Worm (Caenorhabditis elegans): ENCODE data around the gene mrp-5.
A peak's percentile ranks its signal among the peaks of the same experiment; 100 is the strongest.

- TF ChIP-seq snpc-4 (tag; optimal IDR thresholded peaks at IDR 0.05) = no peak
- TF ChIP-seq lin-29 (GFP tag; IDR thresholded peaks at IDR 0.05) = no peak
- TF ChIP-seq jun-1 (tag; optimal IDR thresholded peaks at IDR 0.05) = no peak
- peak in 1 of 2 experiments; percentile 79 for TF ChIP-seq unc-62 (GFP tag; optimal IDR thresholded peaks at IDR 0.05 in 1 of 2)
- TF ChIP-seq unc-62 (tag; optimal IDR thresholded peaks at IDR 0.05) = no peak
- no peak for TF ChIP-seq daf-8 (GFP tag; IDR thresholded peaks at IDR 0.05)
- no peak for TF ChIP-seq F10B5.3 (tag; optimal IDR thresholded peaks at IDR 0.05)
- TF ChIP-seq pha-4 (GFP tag; IDR thresholded peaks at IDR 0.05) = no peak
- no peak for TF ChIP-seq pha-4 (tag; optimal IDR thresholded peaks at IDR 0.05)
- TF ChIP-seq lsy-2 (tag; optimal IDR thresholded peaks at IDR 0.05) = no peak
- no peak for TF ChIP-seq daf-12 (tag; optimal IDR thresholded peaks at IDR 0.05)
- TF ChIP-seq fos-1 (tag; optimal IDR thresholded peaks at IDR 0.05) = no peak
- TF ChIP-seq nhr-237 (tag; optimal IDR thresholded peaks at IDR 0.05) = no peak
- no peak for TF ChIP-seq madf-5 (GFP tag; IDR thresholded peaks at IDR 0.05)
- TF ChIP-seq dpl-1 (GFP tag; optimal IDR thresholded peaks at IDR 0.05) = no peak
- no peak for TF ChIP-seq nhr-77 (tag; optimal IDR thresholded peaks at IDR 0.05)
Measured at ce11 chrX:14982525-14982924, 36.4 kb upstream of the mrp-5 start, which contains the start of gene plp-2.

Data from whole organism, L4 larva.